Fruit fly (Drosophila melanogaster) whole organism, larva: ENCODE results near the gene CG14556.

Experiments used
- noc ChIP-seq: fragments of 200-800 bp; sonication (Bioruptor generic); optimal IDR thresholded peaks from 3 replicates; lab custom pipeline; 2019; ENCODE audit warnings: missing biosample characterization, mild to moderate bottlenecking, missing genetic modification characterization, moderate library complexity

CG14556 gene

DNA sequence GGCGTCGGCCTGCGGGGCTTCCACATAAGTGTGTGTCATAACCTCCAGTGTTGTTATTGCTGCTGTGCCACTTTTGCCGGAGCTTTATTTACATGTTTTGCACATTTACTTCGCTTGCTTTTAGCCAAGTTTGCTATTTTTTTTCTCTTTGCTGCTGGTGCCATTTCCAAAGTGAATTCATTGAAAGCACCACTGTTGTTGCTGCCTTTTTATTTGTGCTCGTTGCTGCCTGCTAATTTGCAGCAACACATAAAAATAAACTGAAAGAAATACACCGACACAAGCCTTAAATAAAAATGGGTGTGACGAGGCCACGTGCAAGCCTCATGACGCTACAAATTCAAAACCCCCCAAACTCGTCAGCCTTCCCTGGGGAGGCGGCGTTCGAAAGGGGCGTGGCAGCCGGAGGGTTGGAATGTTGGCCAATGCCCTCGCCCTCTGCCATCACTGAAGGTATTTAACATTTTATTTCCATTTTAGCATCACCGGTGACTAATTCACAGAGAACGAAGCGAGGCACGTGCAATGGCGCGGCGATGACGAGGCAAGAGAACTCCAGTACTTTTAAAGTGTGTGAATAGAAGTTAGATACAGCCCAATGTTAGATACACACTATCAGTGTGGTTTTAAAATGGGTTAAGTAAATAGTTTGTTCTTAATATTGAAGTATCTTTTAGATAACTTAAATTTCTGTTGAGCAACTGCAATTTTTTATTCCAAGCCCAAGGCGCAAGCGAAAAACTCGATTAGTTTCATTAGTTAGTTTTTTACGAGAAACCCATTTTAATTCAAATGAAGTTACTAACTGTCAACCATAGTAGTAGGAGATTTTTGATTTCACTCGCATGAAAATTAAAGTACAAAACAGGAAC lies at the start of gene CG14556:
Gene CG14556, plus strand, starts transcription at position 822 of the 872 bp plus-strand sequence.
- TF ChIP-seq noc (tag; lab: Kevin White, UChicago), result no peak

DNA sequence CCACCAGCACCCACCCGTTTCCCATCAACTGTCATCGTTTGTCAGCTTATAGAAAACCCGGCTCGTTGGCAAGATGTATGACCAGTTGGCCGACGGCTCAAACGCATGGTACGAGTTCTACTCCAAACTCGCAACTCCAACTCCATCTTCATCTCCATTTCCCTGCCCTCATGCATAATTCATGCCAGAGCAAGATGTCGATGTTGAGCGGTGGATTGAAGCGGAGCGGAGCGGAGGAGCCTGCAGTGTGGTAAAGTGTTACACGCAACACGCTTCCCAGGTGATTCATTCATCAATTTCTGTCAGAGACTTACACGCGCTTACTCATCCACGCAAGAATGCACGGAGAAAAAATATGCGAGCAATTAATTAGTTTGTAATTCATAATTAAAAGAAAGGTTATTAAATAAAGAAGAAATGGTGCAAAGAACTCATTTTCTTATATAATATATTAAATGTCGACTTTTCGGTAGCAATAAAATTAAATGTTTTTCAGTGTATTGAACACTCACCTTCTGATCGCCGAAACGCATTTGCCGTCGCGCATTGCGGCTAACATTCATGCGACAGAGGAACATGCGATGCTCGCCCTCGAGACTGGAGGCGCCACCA lies 45.0 kb upstream of the CG14556 start:
- no peak for TF ChIP-seq noc (tag; lab: Kevin White, UChicago)

DNA sequence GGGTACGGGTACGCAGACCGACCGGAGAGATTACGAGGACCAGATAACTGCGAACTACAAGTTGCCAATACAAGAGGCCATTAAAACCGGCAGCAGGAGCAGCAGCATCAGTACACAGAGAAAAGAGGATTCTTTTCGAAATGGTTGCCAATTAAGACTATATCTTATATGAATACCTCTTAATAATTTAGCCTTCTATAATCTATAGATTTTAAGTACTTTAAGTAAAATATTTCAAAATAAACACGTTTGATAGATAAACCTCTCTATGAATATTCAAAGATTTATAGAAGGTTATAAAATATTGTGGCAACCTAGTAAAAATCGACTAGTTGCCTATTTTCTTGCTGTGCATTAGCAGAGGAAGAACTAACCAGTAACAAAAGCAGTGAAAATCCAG lies 30.9 kb upstream of the CG14556 start:
- no peak for TF ChIP-seq noc (tag; lab: Kevin White, UChicago)

- TF ChIP-seq noc (tag; lab: Kevin White, UChicago), result no peak
Observed at dm6 chr3R:26096192-26096591, 30.3 kb upstream of the CG14556 start.

- TF ChIP-seq noc (tag; lab: Kevin White, UChicago), result peak; percentile 53
Observed at dm6 chr3R:26098502-26099210, 27.8 kb upstream of the CG14556 start, which contains the start of gene dysf. Gene dysf, minus strand, starts transcription at chr3R:26098711.

dm6 chr3R:26099238-26099637 lies 27.2 kb upstream of the CG14556 start:
- TF ChIP-seq noc (tag; lab: Kevin White, UChicago), result peak; percentile 17

- no peak for TF ChIP-seq noc (tag; lab: Kevin White, UChicago)
Observed at dm6 chr3R:26103440-26103839, 23.0 kb upstream of the CG14556 start.

DNA sequence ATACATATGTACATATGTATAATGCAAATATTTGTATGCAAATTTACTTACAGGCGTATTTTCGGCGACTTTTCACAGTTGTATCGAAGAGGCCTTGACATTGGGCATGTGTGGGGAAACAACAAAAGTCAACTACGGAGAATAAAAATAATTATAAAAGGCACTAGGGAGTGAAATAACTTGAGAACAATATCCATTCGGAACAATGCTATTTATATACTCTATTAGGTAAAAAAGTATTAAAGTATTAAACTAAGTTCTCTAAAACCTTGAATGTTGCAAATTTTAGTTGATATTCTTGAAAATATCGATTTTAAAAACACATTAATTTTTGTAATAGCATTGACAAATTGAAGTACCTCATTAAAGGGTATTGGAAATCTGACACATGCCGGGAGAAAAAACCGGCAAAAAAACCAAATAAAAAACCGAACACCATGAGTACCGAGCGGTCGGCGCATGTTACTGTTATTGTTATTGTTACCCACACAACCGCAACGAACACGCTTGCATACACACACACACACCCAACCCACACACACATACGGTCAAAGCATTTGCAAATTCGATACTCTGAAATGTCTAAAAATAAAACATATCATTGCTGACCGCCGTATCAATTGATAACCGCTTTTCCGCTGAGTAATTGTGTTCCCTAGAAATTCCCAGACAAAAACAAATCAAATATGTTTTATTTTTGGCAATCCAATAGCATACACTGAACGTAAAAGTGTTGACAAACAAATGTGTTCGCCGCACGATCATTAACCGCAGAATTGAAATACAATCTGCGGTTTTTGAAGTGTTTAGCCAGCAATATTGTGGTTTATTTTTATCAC lies 21.9 kb upstream of the CG14556 start:
- TF ChIP-seq noc (tag; lab: Kevin White, UChicago), result peak; percentile 80

DNA sequence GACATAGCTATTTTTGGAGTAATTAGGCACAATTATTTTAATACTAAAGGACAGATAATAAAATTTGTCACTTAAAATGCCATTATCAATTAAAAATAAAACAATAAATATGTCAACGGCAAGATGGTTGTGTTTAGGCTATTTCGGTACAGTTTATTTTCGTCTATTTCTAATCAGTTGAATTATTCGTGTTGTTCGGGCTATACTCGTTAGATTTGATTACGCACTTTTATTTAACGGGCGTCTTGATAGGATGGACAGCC lies 21.4 kb upstream of the CG14556 start:
- TF ChIP-seq noc (tag; lab: Kevin White, UChicago), result peak; percentile 75

dm6 chr3R:26105407-26105806 lies 21.1 kb upstream of the CG14556 start:
- TF ChIP-seq noc (tag; lab: Kevin White, UChicago), result no peak

DNA sequence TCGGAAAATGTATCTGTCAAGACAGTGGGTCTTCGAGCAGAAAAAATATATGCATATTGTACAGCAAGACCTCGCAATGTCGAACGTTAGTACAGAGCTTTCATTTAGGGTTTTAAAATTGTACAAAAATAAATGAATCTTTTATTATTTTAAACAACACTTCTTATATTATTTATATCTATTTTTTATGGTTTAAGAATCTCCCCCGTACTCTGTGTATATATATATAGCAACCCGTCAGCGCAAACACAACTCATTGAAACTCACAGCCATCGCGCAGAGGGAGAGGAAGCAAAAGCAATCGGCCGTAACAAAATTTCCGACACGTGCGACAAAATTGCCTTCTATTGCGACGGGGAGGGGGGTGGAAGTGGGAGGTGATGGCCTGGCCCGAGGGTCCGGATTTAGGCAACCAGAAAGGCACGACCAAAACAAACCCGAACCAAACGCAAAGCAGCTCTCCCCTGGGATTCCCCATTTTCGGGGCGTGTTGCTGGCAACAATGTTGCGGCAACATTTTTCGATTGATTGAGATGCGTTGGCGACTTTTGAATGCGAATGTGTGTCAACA lies 20.4 kb upstream of the CG14556 start:
- no peak for TF ChIP-seq noc (tag; lab: Kevin White, UChicago)

DNA sequence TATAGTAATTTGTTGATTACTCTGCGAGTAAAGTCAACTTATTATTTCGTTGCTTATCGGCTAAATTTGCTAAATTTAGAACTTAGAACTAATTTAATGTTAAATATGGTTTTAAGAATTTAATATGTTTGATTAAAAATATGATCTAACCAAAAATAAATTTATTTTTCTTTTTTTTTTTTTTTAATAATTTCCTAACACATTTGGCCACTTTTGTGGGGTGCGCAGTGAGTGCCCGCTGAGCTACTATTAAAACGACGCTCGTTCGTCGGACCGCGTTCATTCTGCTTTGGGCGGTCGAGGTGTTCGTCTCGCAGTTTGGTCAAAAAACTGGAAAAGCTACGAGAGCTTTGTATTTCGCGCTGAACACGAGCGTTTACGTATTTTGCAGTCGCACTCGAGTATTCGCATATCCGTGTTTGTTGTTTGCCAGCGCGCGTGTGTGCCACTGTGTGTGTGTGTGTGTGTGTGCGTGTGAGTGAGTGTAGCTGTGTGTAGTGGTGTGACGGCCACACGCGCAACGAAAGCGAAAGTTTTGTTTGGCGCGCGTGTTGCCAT lies 19.8 kb upstream of the CG14556 start, which contains the start of gene Cipc:
Gene Cipc, plus strand, starts transcription at position 274 of the 558 bp plus-strand sequence.
- TF ChIP-seq noc (tag; lab: Kevin White, UChicago), result peak; percentile 87

DNA sequence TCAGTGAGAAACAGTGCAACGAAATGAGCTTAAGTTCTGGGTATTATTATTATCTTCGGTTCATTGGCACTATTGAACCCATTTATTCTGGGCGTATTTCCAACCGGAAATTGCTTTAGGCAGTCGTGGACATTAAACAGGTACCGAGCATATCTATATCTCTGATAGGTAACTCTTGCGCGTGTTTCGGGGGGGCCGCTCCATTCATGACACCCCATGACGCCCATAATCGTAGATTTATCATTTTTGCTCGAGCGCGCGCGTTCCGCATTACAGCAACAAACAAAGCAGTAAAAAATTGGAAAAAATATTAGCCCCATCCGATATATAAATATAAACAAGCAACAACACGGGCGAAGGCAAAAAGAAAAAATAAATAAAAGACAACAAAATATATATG lies 18.0 kb upstream of the CG14556 start:
- peak; percentile 56 for TF ChIP-seq noc (tag; lab: Kevin White, UChicago)

dm6 chr3R:26117465-26118081 lies 8.9 kb upstream of the CG14556 start:
- TF ChIP-seq noc (tag; lab: Kevin White, UChicago), result peak; percentile 20
